Fruit fly (Drosophila melanogaster): ENCODE measurements around the gene Gyc88E.

Gyc88E gene

dm6 chr3R:15149772-15150512 lies at the start of gene Gyc88E:
Gene Gyc88E, plus strand, starts transcription at chr3R:15150375.
- TF ChIP-seq Sin3A (optimal IDR thresholded peaks at IDR 0.05) (no peak), insv (optimal IDR thresholded peaks at IDR 0.05) (no peak), h (optimal IDR thresholded peaks at IDR 0.05) (no peak), psq (optimal IDR thresholded peaks at IDR 0.05) (no peak), Myc (optimal IDR thresholded peaks at IDR 0.05) (no peak), ttk (optimal IDR thresholded peaks at IDR 0.05) (no peak)

dm6 chr3R:15110135-15110534 lies 40.0 kb upstream of the Gyc88E start:
- TF ChIP-seq h (optimal IDR thresholded peaks at IDR 0.05) = no peak
- no peak for TF ChIP-seq insv (optimal IDR thresholded peaks at IDR 0.05)
- TF ChIP-seq Sin3A (optimal IDR thresholded peaks at IDR 0.05) = no peak
- no peak for TF ChIP-seq ttk (optimal IDR thresholded peaks at IDR 0.05)
- no peak for TF ChIP-seq Myc (optimal IDR thresholded peaks at IDR 0.05)
- TF ChIP-seq psq (optimal IDR thresholded peaks at IDR 0.05) = no peak

dm6 chr3R:15112232-15112631 lies 37.9 kb upstream of the Gyc88E start:
- TF ChIP-seq insv (optimal IDR thresholded peaks at IDR 0.05) (no peak), psq (optimal IDR thresholded peaks at IDR 0.05) (no peak), Sin3A (optimal IDR thresholded peaks at IDR 0.05) (no peak), ttk (optimal IDR thresholded peaks at IDR 0.05) (no peak), Myc (optimal IDR thresholded peaks at IDR 0.05) (no peak), h (optimal IDR thresholded peaks at IDR 0.05) (no peak)

dm6 chr3R:15113584-15113983 lies 36.6 kb upstream of the Gyc88E start:
- TF ChIP-seq Sin3A (optimal IDR thresholded peaks at IDR 0.05) (no peak), psq (optimal IDR thresholded peaks at IDR 0.05) (no peak), Myc (optimal IDR thresholded peaks at IDR 0.05) (no peak), ttk (optimal IDR thresholded peaks at IDR 0.05) (no peak), h (optimal IDR thresholded peaks at IDR 0.05) (no peak), insv (optimal IDR thresholded peaks at IDR 0.05) (no peak)

- no peak for TF ChIP-seq psq (optimal IDR thresholded peaks at IDR 0.05)
- TF ChIP-seq Sin3A (optimal IDR thresholded peaks at IDR 0.05) = no peak
- no peak for TF ChIP-seq insv (optimal IDR thresholded peaks at IDR 0.05)
- no peak for TF ChIP-seq Myc (optimal IDR thresholded peaks at IDR 0.05)
- no peak for TF ChIP-seq ttk (optimal IDR thresholded peaks at IDR 0.05)
- no peak for TF ChIP-seq h (optimal IDR thresholded peaks at IDR 0.05)
These were observed 35.5 kb upstream of the Gyc88E start for dm6 chr3R:15114465-15115228.

- no peak for TF ChIP-seq Sin3A (optimal IDR thresholded peaks at IDR 0.05)
- no peak for TF ChIP-seq ttk (optimal IDR thresholded peaks at IDR 0.05)
These were observed 32.4 kb upstream of the Gyc88E start for dm6 chr3R:15117765-15118164.

dm6 chr3R:15119730-15120129 lies 30.4 kb upstream of the Gyc88E start:
- TF ChIP-seq Sin3A (optimal IDR thresholded peaks at IDR 0.05) (no peak), psq (optimal IDR thresholded peaks at IDR 0.05) (no peak), ttk (optimal IDR thresholded peaks at IDR 0.05) (no peak), insv (optimal IDR thresholded peaks at IDR 0.05) (no peak), Myc (optimal IDR thresholded peaks at IDR 0.05) (no peak), h (optimal IDR thresholded peaks at IDR 0.05) (no peak)

dm6 chr3R:15121599-15122394 lies 28.4 kb upstream of the Gyc88E start:
- TF ChIP-seq psq (optimal IDR thresholded peaks at IDR 0.05) = no peak
- no peak for TF ChIP-seq Myc (optimal IDR thresholded peaks at IDR 0.05)
- TF ChIP-seq h (optimal IDR thresholded peaks at IDR 0.05) = no peak
- no peak for TF ChIP-seq Sin3A (optimal IDR thresholded peaks at IDR 0.05)
- no peak for TF ChIP-seq insv (optimal IDR thresholded peaks at IDR 0.05)
- no peak for TF ChIP-seq ttk (optimal IDR thresholded peaks at IDR 0.05)

dm6 chr3R:15123036-15123715 lies 27.0 kb upstream of the Gyc88E start:
- no peak for TF ChIP-seq Myc (optimal IDR thresholded peaks at IDR 0.05)
- no peak for TF ChIP-seq ttk (optimal IDR thresholded peaks at IDR 0.05)
- TF ChIP-seq Sin3A (optimal IDR thresholded peaks at IDR 0.05) = no peak
- no peak for TF ChIP-seq h (optimal IDR thresholded peaks at IDR 0.05)
- TF ChIP-seq psq (optimal IDR thresholded peaks at IDR 0.05) = no peak
- TF ChIP-seq insv (optimal IDR thresholded peaks at IDR 0.05) = no peak

- TF ChIP-seq psq (optimal IDR thresholded peaks at IDR 0.05) (no peak), Sin3A (optimal IDR thresholded peaks at IDR 0.05) (no peak), h (optimal IDR thresholded peaks at IDR 0.05) (no peak), ttk (optimal IDR thresholded peaks at IDR 0.05) (no peak), insv (optimal IDR thresholded peaks at IDR 0.05) (no peak), Myc (optimal IDR thresholded peaks at IDR 0.05) (no peak)
These were observed 25.6 kb upstream of the Gyc88E start for dm6 chr3R:15124559-15124958.

dm6 chr3R:15125796-15126195 lies 24.4 kb upstream of the Gyc88E start:
- TF ChIP-seq h (optimal IDR thresholded peaks at IDR 0.05) = no peak
- TF ChIP-seq Myc (optimal IDR thresholded peaks at IDR 0.05) = no peak
- TF ChIP-seq psq (optimal IDR thresholded peaks at IDR 0.05) = no peak
- TF ChIP-seq Sin3A (optimal IDR thresholded peaks at IDR 0.05) = no peak
- no peak for TF ChIP-seq ttk (optimal IDR thresholded peaks at IDR 0.05)
- no peak for TF ChIP-seq insv (optimal IDR thresholded peaks at IDR 0.05)
